Worm (Caenorhabditis elegans) whole organism, L1 larva: ENCODE results near the gene F59C12.4.

Source experiments
- ama-1 ChIP-seq: fragments of 150-350 bp; optimal IDR thresholded peaks from 2 replicates; lab custom pipeline; 2014
- blmp-1 ChIP-seq: fragments of 150-350 bp; optimal IDR thresholded peaks from 2 replicates; lab custom pipeline; 2014; ENCODE audit warnings: missing biosample characterization, missing genetic modification characterization
- ceh-63 ChIP-seq: fragments of 200-800 bp; sonication (Bioruptor generic); optimal IDR thresholded peaks from 2 replicates; lab custom pipeline; 2018; ENCODE audit warnings: mild to moderate bottlenecking, missing genetic modification characterization, missing compliant biosample characterization
- ceh-82 ChIP-seq, 3 experiments: fragments of 150-350 bp in 1 of 3; sonication (generic microtip) in 2 of 3; optimal IDR thresholded peaks; 2 replicates each; lab custom pipeline; 2014 to 2017; ENCODE audit warnings: missing biosample characterization in 3 of 3, missing genetic modification characterization in 3 of 3
- ceh-90 ChIP-seq: sonication (generic microtip); optimal IDR thresholded peaks from 2 replicates; lab custom pipeline; 2016; ENCODE audit warnings: missing genetic modification characterization, missing compliant biosample characterization
- dpl-1 ChIP-seq, 3 experiments: fragments of 150-350 bp in 2 of 3; sonication (generic microtip) in 1 of 3; optimal IDR thresholded peaks; 2 replicates each; lab custom pipeline; 2014 to 2017; ENCODE audit warnings: missing biosample characterization in 3 of 3, missing genetic modification characterization in 3 of 3, missing genetic modification reagents in 3 of 3
- efl-1 ChIP-seq, 4 experiments: fragments of 150-350 bp; optimal IDR thresholded peaks in 3 of 4; peaks in 1 of 4; 1 replicate in 1 of 4; 2 replicates in 3 of 4; lab custom pipeline; 2014; ENCODE audit warnings: missing biosample characterization in 2 of 4, missing genetic modification characterization in 2 of 4, missing genetic modification reagents in 2 of 4
- ets-5 ChIP-seq: fragments of 200-800 bp; sonication (Bioruptor generic); IDR thresholded peaks from 2 replicates; pipeline ENCODE4 v1.3.6; 2022; ENCODE audit warnings: missing genetic modification characterization, missing compliant biosample characterization
- fkh-8 ChIP-seq: sonication (generic microtip); optimal IDR thresholded peaks from 2 replicates; lab custom pipeline; 2016; ENCODE audit warnings: mild to moderate bottlenecking, missing genetic modification characterization, missing compliant biosample characterization
- grh-1 ChIP-seq: fragments of 200-800 bp; sonication (Bioruptor generic); IDR thresholded peaks from 2 replicates; pipeline ENCODE4 v1.3.6; 2022; ENCODE audit warnings: missing genetic modification reagents, missing genetic modification characterization, missing compliant biosample characterization
- hlh-17 ChIP-seq: fragments of 200-800 bp; sonication (Bioruptor generic); optimal IDR thresholded peaks from 2 replicates; lab custom pipeline; 2018; ENCODE audit warnings: missing genetic modification characterization, mild to moderate bottlenecking, missing compliant biosample characterization, moderate library complexity, borderline replicate concordance
- irx-1 ChIP-seq: sonication (generic microtip); optimal IDR thresholded peaks from 2 replicates; lab custom pipeline; 2016; ENCODE audit warnings: missing genetic modification characterization, missing compliant biosample characterization
- jun-1 ChIP-seq: fragments of 150-350 bp; optimal IDR thresholded peaks from 2 replicates; lab custom pipeline; 2014; ENCODE audit warnings: missing biosample characterization, missing genetic modification reagents, missing genetic modification characterization
- lin-13 ChIP-seq: fragments of 150-350 bp; optimal IDR thresholded peaks from 2 replicates; lab custom pipeline; 2014; ENCODE audit warnings: missing biosample characterization, missing genetic modification reagents, missing genetic modification characterization
- lin-35 ChIP-seq, 2 experiments: fragments of 150-350 bp; optimal IDR thresholded peaks; 2 replicates each; lab custom pipeline; 2014; ENCODE audit warnings: missing biosample characterization in 2 of 2, missing genetic modification characterization in 2 of 2, missing genetic modification reagents in 2 of 2
- lin-39 ChIP-seq: fragments of 150-350 bp; optimal IDR thresholded peaks from 2 replicates; lab custom pipeline; 2014; ENCODE audit warnings: missing biosample characterization, missing genetic modification reagents, missing genetic modification characterization
- mdl-1 ChIP-seq, 2 experiments: fragments of 150-350 bp; optimal IDR thresholded peaks; 2 replicates each; lab custom pipeline; 2014 to 2017; ENCODE audit warnings: missing biosample characterization in 2 of 2, missing genetic modification characterization in 2 of 2, inconsistent platforms in 1 of 2
- nhr-11 ChIP-seq: fragments of 150-350 bp; optimal IDR thresholded peaks from 2 replicates; lab custom pipeline; 2014; ENCODE audit warnings: missing biosample characterization, missing genetic modification characterization
- nhr-28 ChIP-seq: fragments of 150-350 bp; optimal IDR thresholded peaks from 2 replicates; lab custom pipeline; 2014; ENCODE audit warnings: missing biosample characterization, missing genetic modification characterization
- nhr-71 ChIP-seq: sonication (generic microtip); optimal IDR thresholded peaks from 2 replicates; lab custom pipeline; 2016; ENCODE audit warnings: mild to moderate bottlenecking, missing genetic modification characterization, moderate library complexity, missing compliant biosample characterization
- nhr-76 ChIP-seq: sonication (generic microtip); optimal IDR thresholded peaks from 2 replicates; lab custom pipeline; 2017; ENCODE audit warnings: missing biosample characterization, missing genetic modification characterization
- nhr-77 ChIP-seq: fragments of 150-350 bp; optimal IDR thresholded peaks from 2 replicates; lab custom pipeline; 2014; ENCODE audit warnings: missing biosample characterization, missing genetic modification characterization
- nhr-85 ChIP-seq: sonication (generic microtip); peaks from one replicate; lab custom pipeline; 2016; ENCODE audit warnings: missing genetic modification characterization, inconsistent platforms, missing compliant biosample characterization
- pax-3 ChIP-seq: fragments of 200-800 bp; sonication (Bioruptor generic); optimal IDR thresholded peaks from 2 replicates; lab custom pipeline; 2018; ENCODE audit warnings: mild to moderate bottlenecking, missing genetic modification characterization, moderate library complexity, missing compliant biosample characterization
- snpc-4 ChIP-seq: fragments of 150-350 bp; optimal IDR thresholded peaks from 2 replicates; lab custom pipeline; 2014; ENCODE audit warnings: missing biosample characterization, missing genetic modification characterization
- snu-23 ChIP-seq: sonication (generic microtip); optimal IDR thresholded peaks from 2 replicates; lab custom pipeline; 2016; ENCODE audit warnings: missing genetic modification characterization, missing compliant biosample characterization
- sox-4 ChIP-seq: sonication (generic microtip); optimal IDR thresholded peaks from 2 replicates; lab custom pipeline; 2016; ENCODE audit warnings: missing genetic modification characterization, missing compliant biosample characterization
- sup-37 ChIP-seq: fragments of 200-800 bp; sonication (Bioruptor generic); optimal IDR thresholded peaks from 2 replicates; lab custom pipeline; 2018; ENCODE audit warnings: mild to moderate bottlenecking, missing genetic modification characterization, missing compliant biosample characterization
- unc-62 ChIP-seq: fragments of 150-350 bp; optimal IDR thresholded peaks from 2 replicates; lab custom pipeline; 2014; ENCODE audit warnings: missing biosample characterization, missing genetic modification reagents, missing genetic modification characterization
- vab-15 ChIP-seq: sonication (generic microtip); optimal IDR thresholded peaks from 2 replicates; lab custom pipeline; 2017; ENCODE audit warnings: missing genotype, mild to moderate bottlenecking, missing genetic modification characterization, missing compliant biosample characterization

F59C12.4 gene

ce11 chrX:16634103-16634502 is 31.7 kb upstream of the F59C12.4 start:
- TF ChIP-seq jun-1 (tag; lab: Kevin White, UChicago), result no peak
- TF ChIP-seq mdl-1 (tag; optimal IDR thresholded peaks at IDR 0.05; lab: Kevin White, UChicago), result no peak
- no peak for TF ChIP-seq irx-1 (tag; lab: Kevin White, UChicago)
- TF ChIP-seq ets-5, result no peak
- no peak for TF ChIP-seq lin-35 (GFP tag; optimal IDR thresholded peaks at IDR 0.05; lab: Kevin White, UChicago)
- no peak for TF ChIP-seq sup-37 (GFP tag; lab: Kevin White, UChicago)
- no peak for TF ChIP-seq ama-1 (lab: Kevin White, UChicago)
- no peak for TF ChIP-seq nhr-77 (tag; lab: Kevin White, UChicago)

- no peak for TF ChIP-seq lin-39 (tag; lab: Kevin White, UChicago)
Observed at ce11 chrX:16633052-16633451, 30.6 kb upstream of the F59C12.4 start, which contains the start of gene C06G1.1. TSS of gene C06G1.1 (plus strand) at chrX:16633352.

ce11 chrX:16631847-16632246 is 29.4 kb upstream of the F59C12.4 start:
- TF ChIP-seq nhr-77 (tag; lab: Kevin White, UChicago), result no peak
- TF ChIP-seq ets-5, result no peak
- TF ChIP-seq nhr-85 (tag; lab: Kevin White, UChicago), result no peak
- TF ChIP-seq ceh-82 (tag; optimal IDR thresholded peaks at IDR 0.05; lab: Kevin White, UChicago), result no peak
- no peak for TF ChIP-seq vab-15
- peak; percentile 88 for TF ChIP-seq blmp-1

- TF ChIP-seq blmp-1 (peak; percentile 85), efl-1 (optimal IDR thresholded peaks at IDR 0.05; lab: Kevin White, UChicago) (no peak), efl-1 (GFP tag; optimal IDR thresholded peaks at IDR 0.05 in 1 of 2; lab: Kevin White, UChicago) (peak in 1 of 2 experiments; percentile 29), nhr-11 (no peak), ceh-63 (GFP tag; lab: Kevin White, UChicago) (no peak), ceh-90 (tag; lab: Kevin White, UChicago) (no peak)
Observed at ce11 chrX:16629773-16630172, 27.4 kb upstream of the F59C12.4 start.

- TF ChIP-seq snu-23, result no peak
- no peak for TF ChIP-seq nhr-71
- peak; percentile 92 for TF ChIP-seq snpc-4 (tag; lab: Kevin White, UChicago)
- TF ChIP-seq nhr-28 (tag; lab: Kevin White, UChicago), result no peak
Observed at ce11 chrX:16629168-16629567, 26.7 kb upstream of the F59C12.4 start.

- TF ChIP-seq unc-62 (GFP tag; lab: Kevin White, UChicago) (no peak), hlh-17 (GFP tag; lab: Kevin White, UChicago) (no peak), dpl-1 (GFP tag; optimal IDR thresholded peaks at IDR 0.05; lab: Kevin White, UChicago) (no peak), sup-37 (GFP tag; lab: Kevin White, UChicago) (no peak), fkh-8 (no peak), nhr-76 (tag; lab: Kevin White, UChicago) (no peak), sox-4 (no peak)
- TF ChIP-seq, all 84 proteins: peak for 0
Observed at ce11 chrX:16626817-16627216, 24.4 kb upstream of the F59C12.4 start.

- TF ChIP-seq pax-3, result no peak
- no peak for TF ChIP-seq efl-1 (optimal IDR thresholded peaks at IDR 0.05; lab: Kevin White, UChicago)
- peak in 1 of 2 experiments; percentile 54 for TF ChIP-seq efl-1 (GFP tag; optimal IDR thresholded peaks at IDR 0.05 in 1 of 2; lab: Kevin White, UChicago)
- TF ChIP-seq grh-1 (GFP tag; lab: Robert Waterston, UW), result no peak
- peak; percentile 56 for TF ChIP-seq blmp-1
- TF ChIP-seq lin-13 (GFP tag; lab: Kevin White, UChicago), result no peak
- TF ChIP-seq, all 84 proteins: peak for 2
Observed at ce11 chrX:16625078-16625808, 22.8 kb upstream of the F59C12.4 start.
